Fruit fly (Drosophila melanogaster): Measurements from ENCODE around the gene CG9988.

CG9988 gene

dm6 chr3R:28600144-28600792 lies 35.9 kb upstream of the CG9988 start (continued):
- TF ChIP-seq oc (tag; optimal IDR thresholded peaks at IDR 0.05) (no peak), Nf-YB (GFP tag; optimal IDR thresholded peaks at IDR 0.05) (no peak), sug (tag; optimal IDR thresholded peaks at IDR 0.05) (peak; percentile 42), vnd (GFP tag; IDR thresholded peaks at IDR 0.05; ENCODE audit: partially characterized antibody) (0 out of 3 replicates have a peak, but pooled peaks have one; percentile 39), CG34376 (GFP tag; optimal IDR thresholded peaks at IDR 0.05) (no peak), nom (GFP tag; optimal IDR thresholded peaks at IDR 0.05) (peak; percentile 62), CG12391 (tag; optimal IDR thresholded peaks at IDR 0.05) (peak; percentile 18), Rfx (GFP tag; IDR thresholded peaks at IDR 0.05) (peak; percentile 54; the same call in 1 of the 2 replicates), dysf (GFP tag; IDR thresholded peaks at IDR 0.05) (no peak), bbx (GFP tag; IDR thresholded peaks at IDR 0.05; ENCODE audit: partially characterized antibody) (peak; percentile 62), ase (GFP tag; IDR thresholded peaks at IDR 0.05) (no peak), CG12155 (GFP tag; optimal IDR thresholded peaks at IDR 0.05) (no peak), trem (tag; optimal IDR thresholded peaks at IDR 0.05) (peak; percentile 57), CG8388 (GFP tag; optimal IDR thresholded peaks at IDR 0.05) (no peak), stwl (tag; optimal IDR thresholded peaks at IDR 0.05) (peak; percentile 82), CG7271 (tag; optimal IDR thresholded peaks at IDR 0.05) (peak; percentile 0), CG1603 (tag; optimal IDR thresholded peaks at IDR 0.05) (peak; percentile 76), CG15696 (tag; optimal IDR thresholded peaks at IDR 0.05) (peak; percentile 9), phol (tag; optimal IDR thresholded peaks at IDR 0.05) (peak; percentile 99), cad (GFP tag; optimal IDR thresholded peaks at IDR 0.05) (no peak), HLH54F (GFP tag; optimal IDR thresholded peaks at IDR 0.05) (no peak), CG43689 (GFP tag; IDR thresholded peaks at IDR 0.05) (no peak), CG15514 (GFP tag; optimal IDR thresholded peaks at IDR 0.05) (peak; percentile 57), CG5245 (GFP tag; optimal IDR thresholded peaks at IDR 0.05) (no peak), CG10543 (GFP tag; optimal IDR thresholded peaks at IDR 0.05) (peak; percentile 45), Hey (tag; optimal IDR thresholded peaks at IDR 0.05) (no peak), CG6765 (GFP tag; optimal IDR thresholded peaks at IDR 0.05) (peak; percentile 6), ewg (GFP tag; optimal IDR thresholded peaks at IDR 0.05) (no peak), CG7963 (GFP tag; IDR thresholded peaks at IDR 0.05; ENCODE audit: partially characterized antibody) (peak; percentile 71; the same call in 2 of the 3 replicates), CG7372 (GFP tag; IDR thresholded peaks at IDR 0.05) (no peak), Pdp1 (GFP tag; optimal IDR thresholded peaks at IDR 0.05) (peak in 1 of 2 experiments; percentile 70), CG12659 (GFP tag; optimal IDR thresholded peaks at IDR 0.05) (peak; percentile 53), CG31365 (tag; optimal IDR thresholded peaks at IDR 0.05) (no peak), CG16813 (GFP tag; IDR thresholded peaks at IDR 0.05; ENCODE audit: partially characterized antibody) (peak; percentile 46; the same call in 2 of the 3 replicates), CG13624 (GFP tag; optimal IDR thresholded peaks at IDR 0.05) (peak; percentile 14), E2f2 (GFP tag; IDR thresholded peaks at IDR 0.05) (0 out of 2 replicates have a peak, but pooled peaks have one; percentile 19), Mes4 (GFP tag; optimal IDR thresholded peaks at IDR 0.05) (no peak), MESR4 (GFP tag; optimal IDR thresholded peaks at IDR 0.05) (peak; percentile 98), fd3F (GFP tag; optimal IDR thresholded peaks at IDR 0.05) (no peak), tup (GFP tag; optimal IDR thresholded peaks at IDR 0.05) (no peak), Side (GFP tag; optimal IDR thresholded peaks at IDR 0.05) (no peak), fu2 (GFP tag; optimal IDR thresholded peaks at IDR 0.05) (peak; percentile 37), Xbp1 (GFP tag; optimal IDR thresholded peaks at IDR 0.05) (no peak), Med (GFP tag) (peak; percentile 69), CG11504 (tag; optimal IDR thresholded peaks at IDR 0.05) (no peak), slbo (GFP tag; IDR thresholded peaks at IDR 0.05) (peak; percentile 34), CG10147 (GFP tag; optimal IDR thresholded peaks at IDR 0.05) (peak; percentile 16), CG4404 (GFP tag; IDR thresholded peaks at IDR 0.05) (no peak)

Data from whole organism, embryonic.